Worm (Caenorhabditis elegans) whole organism, L1 larva: ENCODE measurements around the gene B0244.15.
A peak's percentile ranks its signal among the peaks of the same experiment; 100 is the strongest.

Source experiments
- C16A3.4 ChIP-seq: fragments of 150-350 bp; optimal IDR thresholded peaks from 2 replicates; lab custom pipeline; 2014; ENCODE audit warnings: missing biosample characterization, missing genetic modification characterization
- C34B4.2 ChIP-seq: sonication (generic microtip); optimal IDR thresholded peaks from 2 replicates; lab custom pipeline; 2017; ENCODE audit warnings: mild to moderate bottlenecking, missing genetic modification characterization, missing compliant biosample characterization
- aha-1 ChIP-seq: fragments of 150-350 bp; optimal IDR thresholded peaks from 2 replicates; lab custom pipeline; 2014; ENCODE audit warnings: missing biosample characterization, missing genetic modification characterization
- blmp-1 ChIP-seq: fragments of 150-350 bp; optimal IDR thresholded peaks from 2 replicates; lab custom pipeline; 2014; ENCODE audit warnings: missing biosample characterization, missing genetic modification characterization
- ceh-88 ChIP-seq: fragments of 200-800 bp; sonication (Bioruptor generic); IDR thresholded peaks from 2 replicates; pipeline ENCODE4 v1.3.6; 2022; ENCODE audit warnings: missing genetic modification characterization, missing compliant biosample characterization
- dpl-1 ChIP-seq, 3 experiments: fragments of 150-350 bp in 2 of 3; sonication (generic microtip) in 1 of 3; optimal IDR thresholded peaks; 2 replicates each; lab custom pipeline; 2014 to 2017; ENCODE audit warnings: missing biosample characterization in 3 of 3, missing genetic modification characterization in 3 of 3, missing genetic modification reagents in 3 of 3
- efl-1 ChIP-seq, 4 experiments: fragments of 150-350 bp; optimal IDR thresholded peaks in 3 of 4; peaks in 1 of 4; 1 replicate in 1 of 4; 2 replicates in 3 of 4; lab custom pipeline; 2014; ENCODE audit warnings: missing biosample characterization in 2 of 4, missing genetic modification characterization in 2 of 4, missing genetic modification reagents in 2 of 4
- efl-3 ChIP-seq: fragments of 200-800 bp; sonication (Bioruptor generic); optimal IDR thresholded peaks from 2 replicates; lab custom pipeline; 2018; ENCODE audit warnings: mild to moderate bottlenecking, missing genetic modification characterization, missing compliant biosample characterization
- egl-13 ChIP-seq: sonication (generic microtip); optimal IDR thresholded peaks from 2 replicates; lab custom pipeline; 2016; ENCODE audit warnings: missing genotype, missing genetic modification reagents, missing genetic modification characterization, missing compliant biosample characterization
- elt-2 ChIP-seq: sonication (generic microtip); optimal IDR thresholded peaks from 2 replicates; lab custom pipeline; 2016; ENCODE audit warnings: missing genetic modification characterization, mild to moderate bottlenecking, inconsistent platforms, missing compliant biosample characterization, missing genetic modification reagents
- elt-3 ChIP-seq, 6 experiments: fragments of 150-350 bp in 1 of 6; sonication (generic microtip); optimal IDR thresholded peaks; 2 replicates each; lab custom pipeline; 2017 to 2018; ENCODE audit warnings: missing biosample characterization in 6 of 6, missing genetic modification characterization in 6 of 6, inconsistent platforms in 1 of 6
- ets-5 ChIP-seq: fragments of 200-800 bp; sonication (Bioruptor generic); IDR thresholded peaks from 2 replicates; pipeline ENCODE4 v1.3.6; 2022; ENCODE audit warnings: missing genetic modification characterization, missing compliant biosample characterization
- fos-1 ChIP-seq: fragments of 150-350 bp; optimal IDR thresholded peaks from 2 replicates; lab custom pipeline; 2014; ENCODE audit warnings: missing biosample characterization, missing genetic modification characterization
- grh-1 ChIP-seq: fragments of 200-800 bp; sonication (Bioruptor generic); IDR thresholded peaks from 2 replicates; pipeline ENCODE4 v1.3.6; 2022; ENCODE audit warnings: missing genetic modification reagents, missing genetic modification characterization, missing compliant biosample characterization
- hpl-2 ChIP-seq: fragments of 150-350 bp; optimal IDR thresholded peaks from 2 replicates; lab custom pipeline; 2014; ENCODE audit warnings: missing biosample characterization, missing genetic modification reagents, missing genetic modification characterization
- lin-14 ChIP-seq: fragments of 200-800 bp; sonication (Bioruptor generic); optimal IDR thresholded peaks from 2 replicates; lab custom pipeline; 2018; ENCODE audit warnings: mild to moderate bottlenecking, missing genetic modification characterization, moderate library complexity, missing compliant biosample characterization
- lin-15B ChIP-seq: fragments of 150-350 bp; sonication (generic microtip); optimal IDR thresholded peaks from 3 replicates; lab custom pipeline; 2014; ENCODE audit warnings: missing biosample characterization, missing genetic modification characterization
- lin-35 ChIP-seq, 2 experiments: fragments of 150-350 bp; optimal IDR thresholded peaks; 2 replicates each; lab custom pipeline; 2014; ENCODE audit warnings: missing biosample characterization in 2 of 2, missing genetic modification characterization in 2 of 2, missing genetic modification reagents in 2 of 2
- lsy-2 ChIP-seq, 2 experiments: fragments of 150-350 bp; optimal IDR thresholded peaks; 2 replicates each; lab custom pipeline; 2014; ENCODE audit warnings: missing biosample characterization in 2 of 2, missing genetic modification characterization in 2 of 2
- nhr-12 ChIP-seq: sonication (generic microtip); optimal IDR thresholded peaks from 2 replicates; lab custom pipeline; 2017; ENCODE audit warnings: missing biosample characterization, missing genetic modification characterization
- nhr-20 ChIP-seq: sonication (generic microtip); optimal IDR thresholded peaks from 2 replicates; lab custom pipeline; 2016; ENCODE audit warnings: mild to moderate bottlenecking, missing genetic modification characterization, missing compliant biosample characterization
- nhr-237 ChIP-seq: fragments of 150-350 bp; optimal IDR thresholded peaks from 2 replicates; lab custom pipeline; 2014; ENCODE audit warnings: missing biosample characterization, missing genetic modification characterization
- nhr-71 ChIP-seq: sonication (generic microtip); optimal IDR thresholded peaks from 2 replicates; lab custom pipeline; 2016; ENCODE audit warnings: mild to moderate bottlenecking, missing genetic modification characterization, moderate library complexity, missing compliant biosample characterization
- nhr-76 ChIP-seq: sonication (generic microtip); optimal IDR thresholded peaks from 2 replicates; lab custom pipeline; 2017; ENCODE audit warnings: missing biosample characterization, missing genetic modification characterization
- nhr-85 ChIP-seq: sonication (generic microtip); peaks from one replicate; lab custom pipeline; 2016; ENCODE audit warnings: missing genetic modification characterization, inconsistent platforms, missing compliant biosample characterization
- pax-3 ChIP-seq: fragments of 200-800 bp; sonication (Bioruptor generic); optimal IDR thresholded peaks from 2 replicates; lab custom pipeline; 2018; ENCODE audit warnings: mild to moderate bottlenecking, missing genetic modification characterization, moderate library complexity, missing compliant biosample characterization
- pqm-1 ChIP-seq: sonication (generic microtip); optimal IDR thresholded peaks from 3 replicates; lab custom pipeline; 2017; ENCODE audit warnings: missing biosample characterization, missing genetic modification characterization
- sox-4 ChIP-seq: sonication (generic microtip); optimal IDR thresholded peaks from 2 replicates; lab custom pipeline; 2016; ENCODE audit warnings: missing genetic modification characterization, missing compliant biosample characterization
- swsn-7 ChIP-seq: sonication (generic microtip); optimal IDR thresholded peaks from 2 replicates; lab custom pipeline; 2016; ENCODE audit warnings: missing genetic modification characterization, missing compliant biosample characterization
- tbx-2 ChIP-seq: sonication (generic microtip); optimal IDR thresholded peaks from 2 replicates; lab custom pipeline; 2016; ENCODE audit warnings: missing genetic modification characterization, missing compliant biosample characterization
- unc-62 ChIP-seq: fragments of 150-350 bp; optimal IDR thresholded peaks from 2 replicates; lab custom pipeline; 2014; ENCODE audit warnings: missing biosample characterization, missing genetic modification reagents, missing genetic modification characterization
- vab-15 ChIP-seq: sonication (generic microtip); optimal IDR thresholded peaks from 2 replicates; lab custom pipeline; 2017; ENCODE audit warnings: missing genotype, mild to moderate bottlenecking, missing genetic modification characterization, missing compliant biosample characterization
- ztf-11 ChIP-seq, 2 experiments: sonication (generic microtip); optimal IDR thresholded peaks; 2 replicates each; lab custom pipeline; 2016 to 2017; ENCODE audit warnings: missing genetic modification characterization in 2 of 2, missing biosample characterization in 1 of 2, missing compliant biosample characterization in 1 of 2

The B0244.15 gene

DNA sequence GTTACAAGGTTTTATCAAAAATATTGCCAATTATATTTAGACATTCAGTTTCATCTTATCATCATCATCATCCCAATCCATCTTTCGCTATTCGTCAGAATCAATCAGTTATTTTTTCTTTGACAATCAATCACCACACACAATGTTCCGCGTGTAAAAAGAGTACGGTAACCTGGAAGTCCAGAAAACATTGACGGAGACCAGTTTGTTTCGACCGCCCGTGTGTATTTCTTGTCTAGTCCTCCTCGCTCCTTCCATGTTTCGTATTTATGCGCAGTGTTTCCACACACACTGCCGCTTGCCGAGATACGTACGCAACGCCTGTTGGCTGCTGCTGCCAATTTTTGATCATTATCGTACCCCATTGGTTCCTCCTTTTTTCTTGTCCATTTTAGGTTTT is 32.5 kb upstream of the B0244.15 start (continued):
- TF ChIP-seq aha-1 (tag; lab: Kevin White, UChicago) (no peak), dpl-1 (GFP tag; optimal IDR thresholded peaks at IDR 0.05; lab: Kevin White, UChicago) (peak in 1 of 3 experiments; percentile 8), pax-3 (tag; lab: Kevin White, UChicago) (no peak), ets-5 (GFP tag; lab: Robert Waterston, UW) (no peak), lsy-2 (tag; optimal IDR thresholded peaks at IDR 0.05; lab: Kevin White, UChicago) (peak in 1 of 2 experiments; percentile 87), ztf-11 (tag; optimal IDR thresholded peaks at IDR 0.05; lab: Kevin White, UChicago) (no peak)
- TF ChIP-seq, all 84 proteins: peak for 19

DNA sequence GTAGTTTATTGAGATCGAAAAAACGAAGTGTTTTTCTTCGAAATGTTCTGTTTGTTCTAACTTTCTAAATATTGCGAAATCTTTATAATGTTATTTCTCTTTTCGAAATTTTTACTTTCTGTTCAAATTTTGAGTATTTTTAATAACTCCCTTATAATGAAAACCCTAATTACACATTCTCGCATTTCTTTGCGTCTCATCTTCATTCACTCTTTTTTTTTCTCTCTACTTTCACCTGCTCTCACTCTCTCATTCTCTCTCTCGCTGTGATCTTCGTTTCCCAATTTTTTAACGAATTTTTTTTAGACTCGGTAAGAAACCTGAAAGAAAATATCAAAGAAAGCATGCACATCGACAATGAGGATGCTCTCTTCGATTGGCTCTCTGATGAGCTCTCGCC is 31.9 kb upstream of the B0244.15 start, which contains the start of gene rbm-26:
rbm-26 (plus strand) TSS at position 301 of the 400 bp plus-strand sequence.
- TF ChIP-seq blmp-1: peak; percentile 56
- no peak for TF ChIP-seq sox-4
- TF ChIP-seq nhr-20 (tag; lab: Kevin White, UChicago): no peak

- TF ChIP-seq ets-5 (GFP tag; lab: Robert Waterston, UW) (no peak), unc-62 (GFP tag; lab: Kevin White, UChicago) (no peak), lin-15B (tag; lab: Kevin White, UChicago) (no peak), fos-1 (tag; lab: Kevin White, UChicago) (no peak), vab-15 (tag; lab: Kevin White, UChicago) (no peak), C16A3.4 (tag; lab: Kevin White, UChicago) (no peak), C34B4.2 (tag; lab: Kevin White, UChicago) (no peak), tbx-2 (tag; lab: Kevin White, UChicago) (no peak), ztf-11 (tag; optimal IDR thresholded peaks at IDR 0.05; lab: Kevin White, UChicago) (no peak), efl-3 (GFP tag; lab: Kevin White, UChicago) (no peak), lin-14 (no peak), nhr-12 (no peak), nhr-237 (tag; lab: Kevin White, UChicago) (no peak)
Measured at ce11 chrIII:5711881-5712643, 31.1 kb upstream of the B0244.15 start.

DNA sequence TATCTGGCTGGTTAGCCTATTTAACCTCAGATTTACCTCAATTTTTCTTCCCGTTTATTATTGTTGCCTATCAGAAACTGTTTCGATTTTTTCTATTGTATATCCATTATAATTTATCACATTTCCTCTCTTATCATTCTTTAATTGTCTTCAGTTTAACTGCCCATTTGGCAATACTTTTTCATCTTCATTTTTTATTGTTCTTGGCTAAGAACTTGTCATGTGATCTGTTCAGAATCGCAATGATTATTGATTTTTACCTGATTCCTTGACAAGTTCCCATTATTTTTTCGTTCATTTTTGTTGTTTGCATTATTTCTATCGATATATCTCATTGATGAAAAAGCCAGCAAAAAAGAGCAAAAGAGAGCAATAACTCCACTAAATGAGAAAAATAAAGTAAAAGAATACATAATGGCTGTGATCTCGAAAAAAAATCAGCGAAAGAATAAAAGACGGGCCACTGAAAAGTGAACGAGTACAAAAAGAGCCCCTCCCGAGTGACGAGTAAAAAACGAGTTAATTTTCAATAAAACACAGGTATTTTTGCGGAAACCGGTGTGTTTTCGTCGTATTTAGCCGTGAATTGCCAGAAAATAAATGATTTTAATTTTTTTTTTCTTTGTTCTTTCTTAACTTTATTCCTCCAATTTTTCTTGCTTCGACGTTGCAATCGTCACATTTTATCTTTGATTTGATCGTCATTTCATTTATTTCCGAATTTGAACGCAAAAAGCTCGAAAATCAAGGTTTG is 28.8 kb upstream of the B0244.15 start, which contains the start of gene arf-1:
arf-1 (plus strand) TSS at position 657 of the 754 bp plus-strand sequence.
- no peak for TF ChIP-seq egl-13
- no peak for TF ChIP-seq ceh-88 (GFP tag; lab: Robert Waterston, UW)
- peak in 1 of 6 experiments; percentile 8 for TF ChIP-seq elt-3 (tag; optimal IDR thresholded peaks at IDR 0.05; lab: Kevin White, UChicago)
- peak; percentile 1 for TF ChIP-seq lin-14
- peak in 1 of 2 experiments; percentile 29 for TF ChIP-seq lin-35 (GFP tag; optimal IDR thresholded peaks at IDR 0.05; lab: Kevin White, UChicago)
- no peak for TF ChIP-seq grh-1

DNA sequence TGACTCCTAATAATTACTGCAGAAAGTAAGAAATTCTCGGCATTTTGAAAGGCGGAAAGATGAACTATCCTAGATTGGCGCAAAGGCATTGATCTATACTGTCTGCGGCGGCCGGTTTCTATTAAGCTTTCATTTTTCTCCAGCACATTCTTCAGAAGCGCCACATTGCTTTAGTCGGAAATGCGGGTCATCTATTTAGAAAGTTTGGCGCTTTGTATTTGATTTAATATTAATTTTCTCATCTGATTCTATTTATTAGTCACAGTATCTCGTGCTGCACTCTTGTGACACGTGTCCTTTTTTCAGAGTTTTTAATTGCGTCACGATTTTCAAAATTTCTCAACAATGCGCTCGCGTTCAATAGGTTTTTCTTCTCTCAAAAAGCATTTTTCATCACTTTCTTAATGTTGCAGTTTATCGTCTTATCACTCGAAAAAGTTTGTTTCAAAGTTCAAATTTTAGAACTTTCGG is 28.2 kb upstream of the B0244.15 start:
- TF ChIP-seq pqm-1 (tag; lab: Kevin White, UChicago) (no peak), pax-3 (tag; lab: Kevin White, UChicago) (no peak), hpl-2 (GFP tag; lab: Kevin White, UChicago) (no peak), elt-2 (tag; lab: Kevin White, UChicago) (no peak), lsy-2 (tag; optimal IDR thresholded peaks at IDR 0.05; lab: Kevin White, UChicago) (no peak), nhr-76 (tag; lab: Kevin White, UChicago) (no peak), C16A3.4 (tag; lab: Kevin White, UChicago) (no peak), efl-1 (optimal IDR thresholded peaks at IDR 0.05; lab: Kevin White, UChicago) (no peak), efl-1 (GFP tag; optimal IDR thresholded peaks at IDR 0.05 in 1 of 2; lab: Kevin White, UChicago) (peak in 1 of 2 experiments; percentile 78), nhr-71 (tag; lab: Kevin White, UChicago) (no peak), lin-14 (no peak), nhr-85 (peak; percentile 56), blmp-1 (peak; percentile 31), swsn-7 (no peak)
